Worm (Caenorhabditis elegans): ENCODE measurements around the gene C55C3.4.

ce11 chrIV:5706603-5707002 is 28.7 kb upstream of the C55C3.4 start:
- TF ChIP-seq F13H6.1 (tag; optimal IDR thresholded peaks at IDR 0.05): no peak
- no peak for TF ChIP-seq elt-3 (tag; optimal IDR thresholded peaks at IDR 0.05)
